Fruit fly (Drosophila melanogaster) whole organism, embryonic: ENCODE data around the gene CG32095.
A peak's percentile ranks its signal among the peaks of the same experiment; 100 is the strongest.

Experiments used
- ATbp ChIP-seq: fragments of 200-800 bp; sonication (Bioruptor generic); optimal IDR thresholded peaks from 2 replicates; lab custom pipeline; 2017; ENCODE audit warnings: missing biosample characterization, mild to moderate bottlenecking, missing genetic modification characterization, missing genetic modification reagents
- Aef1 ChIP-seq: fragments of 200-800 bp; sonication (Bioruptor generic); IDR thresholded peaks from 3 replicates; pipeline ENCODE4 v1.3.6; 2022; ENCODE audit warnings: missing biosample characterization, missing genetic modification characterization
- Antp ChIP-seq: fragments of 200-800 bp; sonication (Bioruptor generic); optimal IDR thresholded peaks from 3 replicates; lab custom pipeline; 2016; ENCODE audit warnings: missing biosample characterization, missing genetic modification characterization
- Asciz ChIP-seq: fragments of 200-800 bp; sonication (Bioruptor generic); optimal IDR thresholded peaks from 2 replicates; lab custom pipeline; 2017; ENCODE audit warnings: missing biosample characterization, mild to moderate bottlenecking, missing genetic modification characterization, missing genetic modification reagents
- C15 ChIP-seq: fragments of 200-800 bp; sonication (Bioruptor generic); IDR thresholded peaks from 3 replicates; pipeline ENCODE4 v1.3.6; 2022; ENCODE audit warnings: missing biosample characterization, missing genetic modification characterization
- CG10366 ChIP-seq: fragments of 200-800 bp; sonication (Bioruptor generic); IDR thresholded peaks from 2 replicates; pipeline ENCODE4 v1.3.6; 2022; ENCODE audit warnings: missing biosample characterization, missing genetic modification characterization
- CG10565 ChIP-seq: fragments of 200-800 bp; sonication (Bioruptor generic); optimal IDR thresholded peaks from 3 replicates; lab custom pipeline; 2016; ENCODE audit warnings: missing biosample characterization, mild to moderate bottlenecking, missing genetic modification characterization
- CG13287 ChIP-seq: fragments of 200-800 bp; sonication (Bioruptor generic); IDR thresholded peaks from 2 replicates; pipeline ENCODE4 v1.3.6; 2022; ENCODE audit warnings: missing biosample characterization, missing genetic modification characterization; ENCODE audit not compliant: partially characterized antibody
- CG14667 ChIP-seq: fragments of 200-800 bp; sonication (Bioruptor generic); IDR thresholded peaks from 2 replicates; pipeline ENCODE4 v1.3.6; 2022; ENCODE audit warnings: missing biosample characterization, missing genetic modification characterization
- CG3163 ChIP-seq: fragments of 200-800 bp; sonication (Bioruptor generic); optimal IDR thresholded peaks from 3 replicates; lab custom pipeline; 2016; ENCODE audit warnings: missing biosample characterization, missing genetic modification characterization
- CG34422 ChIP-seq: fragments of 200-800 bp; sonication (Bioruptor generic); IDR thresholded peaks from 3 replicates; pipeline ENCODE4 v1.3.6; 2022; ENCODE audit warnings: missing biosample characterization, missing genetic modification characterization
- CG6791 ChIP-seq: fragments of 200-800 bp; sonication (Bioruptor generic); IDR thresholded peaks from 3 replicates; pipeline ENCODE4 v1.3.6; 2022; ENCODE audit warnings: missing biosample characterization, missing genetic modification characterization; ENCODE audit not compliant: partially characterized antibody
- CG9797 ChIP-seq: fragments of 200-800 bp; sonication (Bioruptor generic); optimal IDR thresholded peaks from 3 replicates; lab custom pipeline; 2018; ENCODE audit warnings: missing biosample characterization, mild to moderate bottlenecking, missing genetic modification characterization
- D ChIP-seq, 2 experiments: fragments of 200-800 bp in 1 of 2; fragments of >200 bp in 1 of 2; sonication (Bioruptor generic) in 1 of 2; optimal IDR thresholded peaks; 2 replicates in 1 of 2; 3 replicates in 1 of 2; lab custom pipeline; 2017; ENCODE audit warnings: mild to moderate bottlenecking in 1 of 2, missing biosample characterization in 1 of 2, missing genetic modification characterization in 1 of 2, missing genetic modification reagents in 1 of 2
- Doc3 ChIP-seq: fragments of 200-800 bp; sonication (Bioruptor generic); IDR thresholded peaks from 3 replicates; pipeline ENCODE4 v1.3.6; 2022; ENCODE audit warnings: missing biosample characterization, missing genetic modification characterization; ENCODE audit not compliant: partially characterized antibody
- Ets97D ChIP-seq: fragments of 200-800 bp; sonication (Bioruptor generic); optimal IDR thresholded peaks from 3 replicates; lab custom pipeline; 2016; ENCODE audit warnings: missing biosample characterization, missing genetic modification characterization
- H15 ChIP-seq: fragments of 200-800 bp; sonication (Bioruptor generic); IDR thresholded peaks from 3 replicates; pipeline ENCODE4 v1.3.6; 2022; ENCODE audit warnings: missing biosample characterization, missing genetic modification characterization
- HLH4C ChIP-seq: fragments of 200-800 bp; sonication (Bioruptor generic); IDR thresholded peaks from 3 replicates; pipeline ENCODE4 v1.3.6; 2022; ENCODE audit warnings: missing biosample characterization, missing genetic modification characterization; ENCODE audit not compliant: partially characterized antibody
- Hr78 ChIP-seq, 2 experiments: fragments of 200-800 bp in 1 of 2; fragments of >200 bp in 1 of 2; sonication (Bioruptor generic) in 1 of 2; optimal IDR thresholded peaks; 2 replicates each; lab custom pipeline; 2017 to 2019; ENCODE audit warnings: missing biosample characterization in 2 of 2, missing genetic modification characterization in 2 of 2, mild to moderate bottlenecking in 1 of 2, moderate library complexity in 1 of 2
- MBD-R2 ChIP-seq: fragments of 200-800 bp; sonication (Bioruptor generic); IDR thresholded peaks from 2 replicates; pipeline ENCODE4 v1.3.6; 2022; ENCODE audit warnings: missing biosample characterization, missing genetic modification characterization
- Med ChIP-seq: fragments of 200-800 bp; sonication (Bioruptor generic); peaks from one replicate; lab custom pipeline; 2016; ENCODE audit warnings: missing biosample characterization, missing genetic modification characterization, mild to moderate bottlenecking, inconsistent platforms, moderate library complexity
- Poxn ChIP-seq: fragments of 200-800 bp; sonication (Bioruptor generic); IDR thresholded peaks from 2 replicates; pipeline ENCODE4 v1.3.6; 2022; ENCODE audit warnings: missing biosample characterization, missing genetic modification characterization
- Spps ChIP-seq: fragments of 200-800 bp; sonication (Bioruptor generic); optimal IDR thresholded peaks from 2 replicates; lab custom pipeline; 2018; ENCODE audit warnings: missing biosample characterization, mild to moderate bottlenecking, missing genetic modification characterization
- Taf1 ChIP-seq: fragments of 200-800 bp; sonication (Bioruptor generic); IDR thresholded peaks from 2 replicates; pipeline ENCODE4 v1.3.6; 2022; ENCODE audit warnings: missing biosample characterization, missing genetic modification characterization
- Trl ChIP-seq, 3 experiments: fragments of >200 bp in 2 of 3; fragments of 200-800 bp in 1 of 3; sonication (Bioruptor generic) in 1 of 3; optimal IDR thresholded peaks; 2 replicates in 1 of 3; 3 replicates in 2 of 3; lab custom pipeline; 2016 to 2017; ENCODE audit warnings: missing biosample characterization in 1 of 3, missing genetic modification characterization in 1 of 3
- ac ChIP-seq: fragments of 200-800 bp; sonication (Bioruptor generic); optimal IDR thresholded peaks from 3 replicates; lab custom pipeline; 2017; ENCODE audit warnings: missing biosample characterization, mild to moderate bottlenecking, missing genetic modification characterization
- ap ChIP-seq: fragments of 200-800 bp; sonication (Bioruptor generic); IDR thresholded peaks from 2 replicates; pipeline ENCODE4 v1.3.6; 2022; ENCODE audit warnings: missing biosample characterization, missing genetic modification characterization
- cg ChIP-seq: fragments of 200-800 bp; sonication (Bioruptor generic); optimal IDR thresholded peaks from 3 replicates; lab custom pipeline; 2019; ENCODE audit warnings: missing biosample characterization, mild to moderate bottlenecking, missing genetic modification characterization, moderate library complexity
- chm ChIP-seq: fragments of 200-800 bp; sonication (Bioruptor generic); IDR thresholded peaks from 2 replicates; pipeline ENCODE4 v1.3.6; 2022; ENCODE audit warnings: missing biosample characterization, missing genetic modification characterization
- crol ChIP-seq: fragments of 200-800 bp; sonication (Bioruptor generic); IDR thresholded peaks from 2 replicates; pipeline ENCODE4 v1.3.6; 2022; ENCODE audit warnings: missing biosample characterization, missing genetic modification characterization
- ewg ChIP-seq: fragments of 200-800 bp; sonication (Bioruptor generic); optimal IDR thresholded peaks from 3 replicates; lab custom pipeline; 2017; ENCODE audit warnings: mild to moderate bottlenecking, missing biosample characterization, missing genetic modification reagents, missing genetic modification characterization
- insv ChIP-seq, 2 experiments: fragments of 200-800 bp; sonication (Bioruptor generic); optimal IDR thresholded peaks; 3 replicates each; lab custom pipeline; 2016 to 2018; ENCODE audit warnings: missing biosample characterization in 2 of 2, missing genetic modification characterization in 2 of 2
- jigr1 ChIP-seq: fragments of 200-800 bp; sonication (Bioruptor generic); IDR thresholded peaks from 3 replicates; pipeline ENCODE4 v1.3.6; 2022; ENCODE audit warnings: missing biosample characterization, missing genetic modification characterization
- mirr ChIP-seq: fragments of 200-800 bp; sonication (Bioruptor generic); optimal IDR thresholded peaks from 3 replicates; lab custom pipeline; 2018; ENCODE audit warnings: missing biosample characterization, mild to moderate bottlenecking, missing genetic modification characterization
- nau ChIP-seq: fragments of 200-800 bp; sonication (Bioruptor generic); optimal IDR thresholded peaks from 3 replicates; lab custom pipeline; 2017; ENCODE audit warnings: missing biosample characterization, mild to moderate bottlenecking, missing genetic modification characterization, missing genetic modification reagents
- nerfin-1 ChIP-seq: fragments of 200-800 bp; sonication (Bioruptor generic); optimal IDR thresholded peaks from 3 replicates; lab custom pipeline; 2019; ENCODE audit warnings: missing biosample characterization, mild to moderate bottlenecking, missing genetic modification characterization, moderate library complexity
- oc ChIP-seq: fragments of 200-800 bp; sonication (Bioruptor generic); optimal IDR thresholded peaks from 2 replicates; lab custom pipeline; 2018; ENCODE audit warnings: missing biosample characterization, mild to moderate bottlenecking, missing genetic modification characterization, moderate library complexity
- ranshi ChIP-seq: fragments of 200-800 bp; sonication (Bioruptor generic); IDR thresholded peaks from 2 replicates; pipeline ENCODE4 v1.3.6; 2022; ENCODE audit warnings: missing biosample characterization, missing genetic modification characterization
- sc ChIP-seq, 3 experiments: fragments of >200 bp in 2 of 3; fragments of 200-800 bp in 1 of 3; sonication (Bioruptor generic) in 1 of 3; optimal IDR thresholded peaks; 2 replicates in 2 of 3; 3 replicates in 1 of 3; lab custom pipeline; 2017; ENCODE audit warnings: mild to moderate bottlenecking in 1 of 3, missing biosample characterization in 1 of 3, missing genetic modification characterization in 1 of 3, missing genetic modification reagents in 1 of 3
- sens ChIP-seq: fragments of 200-800 bp; sonication (Bioruptor generic); peaks from one replicate; lab custom pipeline; 2016; ENCODE audit warnings: missing biosample characterization, missing genetic modification characterization
- slp2 ChIP-seq: fragments of 200-800 bp; sonication (Bioruptor generic); optimal IDR thresholded peaks from 2 replicates; lab custom pipeline; 2016; ENCODE audit warnings: missing biosample characterization, missing genetic modification characterization
- tin ChIP-seq: fragments of 200-800 bp; sonication (Bioruptor generic); optimal IDR thresholded peaks from 3 replicates; lab custom pipeline; 2016; ENCODE audit warnings: missing biosample characterization, missing genetic modification characterization
- tio ChIP-seq: fragments of 200-800 bp; sonication (Bioruptor generic); optimal IDR thresholded peaks from 2 replicates; lab custom pipeline; 2017; ENCODE audit warnings: missing biosample characterization, missing genetic modification characterization, inconsistent platforms
- ttk ChIP-seq: fragments of 200-800 bp; sonication (Bioruptor generic); IDR thresholded peaks from 2 replicates; pipeline ENCODE4 v2.1.2; 2022; ENCODE audit warnings: missing biosample characterization, missing genetic modification characterization

Gene CG32095

DNA sequence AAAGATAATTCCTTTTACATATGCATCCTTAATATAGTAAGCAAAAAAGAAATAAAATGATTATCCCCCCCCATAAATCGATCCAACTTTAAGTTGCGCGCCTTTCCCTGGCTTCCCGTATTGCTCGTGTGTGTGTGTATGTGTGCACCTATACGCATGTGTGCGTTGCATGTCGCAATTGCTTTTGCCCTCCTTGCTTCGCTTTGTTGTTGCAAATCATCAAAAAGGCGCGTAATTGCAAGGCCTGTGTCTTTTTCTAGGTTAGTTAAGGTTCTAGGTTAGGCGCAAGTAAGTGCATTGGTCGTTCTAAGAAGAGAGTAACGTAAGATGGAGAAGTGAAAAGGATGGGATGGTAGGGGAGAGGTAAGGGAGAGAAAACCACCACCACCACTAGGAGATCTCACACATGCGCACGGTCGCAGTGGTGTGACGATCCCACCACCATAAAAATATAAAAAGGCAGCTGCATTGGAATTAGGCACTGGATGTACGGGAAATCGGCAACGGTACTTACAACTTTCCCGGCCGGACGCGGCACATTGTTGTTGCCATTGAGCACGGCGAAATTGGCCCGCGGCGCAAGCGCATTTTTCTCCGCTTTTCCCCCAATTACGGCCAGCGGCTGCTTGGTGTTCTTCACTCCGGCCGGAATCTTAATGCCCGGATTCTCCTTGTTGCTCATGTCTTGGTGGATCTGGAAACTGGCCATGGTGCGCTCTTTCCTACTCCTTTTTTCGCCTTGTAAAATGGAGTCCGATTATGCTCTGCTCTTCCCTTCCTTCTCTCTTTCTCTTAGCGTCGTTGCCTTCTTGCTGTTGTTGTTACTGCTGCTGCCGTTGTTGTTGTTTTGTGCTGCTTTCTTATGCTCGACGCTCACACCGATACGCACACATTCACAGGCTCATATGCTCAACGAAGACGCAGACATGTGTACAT, 7.1 kb upstream of the CG32095 start (continued):
- TF ChIP-seq CG6791 (no peak), nau (no peak), Taf1 (no peak), Aef1 (GFP tag; lab: Robert Waterston, UW) (peak; percentile 64; the same call in 2 of the 3 replicates), ranshi (0 out of 2 replicates have a peak, but pooled peaks have one; percentile 22), CG10565 (GFP tag; lab: Kevin White, UChicago) (no peak), tio (no peak), ap (GFP tag; lab: Robert Waterston, UW) (no peak), crol (GFP tag; lab: Robert Waterston, UW) (peak; percentile 71; the same call in 1 of the 2 replicates), Asciz (no peak), CG14667 (GFP tag; lab: Robert Waterston, UW) (no peak), jigr1 (GFP tag; lab: Robert Waterston, UW) (no peak), CG34422 (no peak), D (optimal IDR thresholded peaks at IDR 0.05; lab: Kevin White, UChicago) (no peak), D (GFP tag; optimal IDR thresholded peaks at IDR 0.05; lab: Kevin White, UChicago) (no peak), chm (peak; percentile 36; the same call in 1 of the 2 replicates), MBD-R2 (GFP tag; lab: Robert Waterston, UW) (no peak), tin (no peak), ewg (GFP tag; lab: Kevin White, UChicago) (peak; percentile 71), CG9797 (no peak), slp2 (GFP tag; lab: Kevin White, UChicago) (no peak), C15 (GFP tag; lab: Robert Waterston, UW) (no peak), HLH4C (GFP tag; lab: Robert Waterston, UW) (no peak), insv (GFP tag; optimal IDR thresholded peaks at IDR 0.05; lab: Kevin White, UChicago) (no peak), Poxn (GFP tag; lab: Robert Waterston, UW) (no peak), Doc3 (GFP tag; lab: Robert Waterston, UW) (no peak), CG3163 (GFP tag; lab: Kevin White, UChicago) (peak; percentile 57), Trl (optimal IDR thresholded peaks at IDR 0.05; lab: Kevin White, UChicago) (peak; percentile 51 to 59), Trl (GFP tag; optimal IDR thresholded peaks at IDR 0.05; lab: Kevin White, UChicago) (no peak), ttk (GFP tag; lab: Robert Waterston, UW) (peak; percentile 32; the same call in 1 of the 2 replicates), oc (tag; lab: Kevin White, UChicago) (no peak), Antp (GFP tag; lab: Kevin White, UChicago) (no peak), nerfin-1 (tag; lab: Kevin White, UChicago) (peak; percentile 87), Hr78 (GFP tag; optimal IDR thresholded peaks at IDR 0.05; lab: Kevin White, UChicago) (no peak), sc (optimal IDR thresholded peaks at IDR 0.05; lab: Kevin White, UChicago) (no peak), sc (GFP tag; optimal IDR thresholded peaks at IDR 0.05; lab: Kevin White, UChicago) (no peak), CG13287 (GFP tag; lab: Robert Waterston, UW) (no peak), H15 (GFP tag; lab: Robert Waterston, UW) (no peak), Spps (no peak), ac (GFP tag; lab: Kevin White, UChicago) (peak; percentile 12), cg (GFP tag; lab: Kevin White, UChicago) (peak; percentile 79), sens (GFP tag; lab: Kevin White, UChicago) (peak; percentile 19), Med (GFP tag; lab: Kevin White, UChicago) (peak; percentile 73), ATbp (no peak), Ets97D (GFP tag; lab: Kevin White, UChicago) (no peak), CG10366 (GFP tag; lab: Robert Waterston, UW) (no peak), mirr (GFP tag; lab: Kevin White, UChicago) (no peak)
